Worm (Caenorhabditis elegans) whole organism, L2 larva: ENCODE data around the gene cho-1.

Experiments used
- R02D3.7 ChIP-seq: fragments of 150-350 bp; optimal IDR thresholded peaks from 2 replicates; lab custom pipeline; 2014; ENCODE audit warnings: missing biosample characterization, missing genetic modification characterization
- Y55F3AM.14 ChIP-seq: fragments of 200-800 bp; sonication (Bioruptor generic); optimal IDR thresholded peaks from 2 replicates; lab custom pipeline; 2018; ENCODE audit warnings: mild to moderate bottlenecking, missing genetic modification characterization, missing compliant biosample characterization
- ZK546.5 ChIP-seq: sonication (generic microtip); optimal IDR thresholded peaks from 2 replicates; lab custom pipeline; 2017; ENCODE audit warnings: missing biosample characterization, missing genetic modification characterization
- blmp-1 ChIP-seq: sonication (generic microtip); optimal IDR thresholded peaks from 2 replicates; lab custom pipeline; 2017; ENCODE audit warnings: missing genetic modification characterization, mild to moderate bottlenecking, missing compliant biosample characterization, antibody characterized with exemption, moderate library complexity; ENCODE audit not compliant: insufficient read depth
- ceh-82 ChIP-seq: fragments of 150-350 bp; optimal IDR thresholded peaks from 2 replicates; lab custom pipeline; 2014; ENCODE audit warnings: missing biosample characterization, missing genetic modification characterization
- crh-2 ChIP-seq: sonication (generic microtip); optimal IDR thresholded peaks from 2 replicates; lab custom pipeline; 2017; ENCODE audit warnings: missing biosample characterization, missing genetic modification characterization
- dmd-4 ChIP-seq: sonication (generic microtip); optimal IDR thresholded peaks from 2 replicates; lab custom pipeline; 2017; ENCODE audit warnings: missing biosample characterization, missing genetic modification characterization
- egl-27 ChIP-seq: sonication (generic microtip); optimal IDR thresholded peaks from 3 replicates; lab custom pipeline; 2017; ENCODE audit warnings: missing biosample characterization, missing genetic modification reagents, missing genetic modification characterization
- elt-1 ChIP-seq: fragments of 150-350 bp; optimal IDR thresholded peaks from 2 replicates; lab custom pipeline; 2014; ENCODE audit warnings: missing biosample characterization, missing genetic modification characterization
- elt-3 ChIP-seq: sonication (generic microtip); optimal IDR thresholded peaks from 2 replicates; lab custom pipeline; 2017; ENCODE audit warnings: missing biosample characterization, missing genetic modification characterization
- fos-1 ChIP-seq: fragments of 150-350 bp; optimal IDR thresholded peaks from 2 replicates; lab custom pipeline; 2014; ENCODE audit warnings: missing biosample characterization, missing genetic modification characterization
- gmeb-1 ChIP-seq: fragments of 150-350 bp; optimal IDR thresholded peaks from 2 replicates; lab custom pipeline; 2014; ENCODE audit warnings: missing biosample characterization, missing genetic modification characterization
- lin-13 ChIP-seq: fragments of 150-350 bp; optimal IDR thresholded peaks from 2 replicates; lab custom pipeline; 2014; ENCODE audit warnings: missing biosample characterization, missing genetic modification reagents, missing genetic modification characterization
- lin-39 ChIP-seq: fragments of 150-350 bp; optimal IDR thresholded peaks from 2 replicates; lab custom pipeline; 2014; ENCODE audit warnings: missing biosample characterization, missing genetic modification reagents, missing genetic modification characterization
- lsy-2 ChIP-seq, 2 experiments: fragments of 150-350 bp in 1 of 2; sonication (generic microtip) in 1 of 2; optimal IDR thresholded peaks; 2 replicates each; lab custom pipeline; 2014 to 2017; ENCODE audit warnings: missing biosample characterization in 2 of 2, missing genetic modification characterization in 2 of 2
- mab-5 ChIP-seq: fragments of 150-350 bp; optimal IDR thresholded peaks from 2 replicates; lab custom pipeline; 2014; ENCODE audit warnings: missing biosample characterization, missing genetic modification characterization
- mbf-1 ChIP-seq: sonication (generic microtip); optimal IDR thresholded peaks from 2 replicates; lab custom pipeline; 2017; ENCODE audit warnings: missing biosample characterization, missing genetic modification characterization
- mdl-1 ChIP-seq, 2 experiments: fragments of 150-350 bp in 1 of 2; sonication (generic microtip) in 1 of 2; optimal IDR thresholded peaks; 2 replicates each; lab custom pipeline; 2017; ENCODE audit warnings: missing biosample characterization in 2 of 2, missing genetic modification characterization in 2 of 2
- nhr-11 ChIP-seq: fragments of 150-350 bp; optimal IDR thresholded peaks from 2 replicates; lab custom pipeline; 2014; ENCODE audit warnings: missing biosample characterization, missing genetic modification characterization
- nhr-12 ChIP-seq: fragments of 150-350 bp; optimal IDR thresholded peaks from 2 replicates; lab custom pipeline; 2014; ENCODE audit warnings: missing biosample characterization, missing genetic modification characterization
- nhr-129 ChIP-seq: fragments of 150-350 bp; optimal IDR thresholded peaks from 2 replicates; lab custom pipeline; 2014; ENCODE audit warnings: missing biosample characterization, missing genetic modification characterization
- nhr-21 ChIP-seq: fragments of 150-350 bp; optimal IDR thresholded peaks from 2 replicates; lab custom pipeline; 2014; ENCODE audit warnings: missing biosample characterization, missing genetic modification characterization
- nhr-23 ChIP-seq: fragments of 150-350 bp; optimal IDR thresholded peaks from 2 replicates; lab custom pipeline; 2014; ENCODE audit warnings: missing biosample characterization, missing genetic modification reagents, missing genetic modification characterization
- nhr-237 ChIP-seq: fragments of 150-350 bp; optimal IDR thresholded peaks from 2 replicates; lab custom pipeline; 2014; ENCODE audit warnings: missing biosample characterization, missing genetic modification characterization
- nhr-25 ChIP-seq: fragments of 150-350 bp; sonication (generic microtip); optimal IDR thresholded peaks from 3 replicates; lab custom pipeline; 2014; ENCODE audit warnings: missing biosample characterization, missing genetic modification characterization
- nhr-77 ChIP-seq: fragments of 150-350 bp; optimal IDR thresholded peaks from 2 replicates; lab custom pipeline; 2014; ENCODE audit warnings: missing biosample characterization, missing genetic modification characterization
- peb-1 ChIP-seq: fragments of 150-350 bp; optimal IDR thresholded peaks from 2 replicates; lab custom pipeline; 2014; ENCODE audit warnings: missing biosample characterization, missing genetic modification characterization
- sem-4 ChIP-seq: fragments of 150-350 bp; optimal IDR thresholded peaks from 2 replicates; lab custom pipeline; 2014; ENCODE audit warnings: missing biosample characterization, missing genetic modification reagents, missing genetic modification characterization
- skn-1 ChIP-seq: sonication (generic microtip); optimal IDR thresholded peaks from 2 replicates; lab custom pipeline; 2017; ENCODE audit warnings: missing biosample characterization, missing genetic modification characterization
- sma-3 ChIP-seq: sonication (generic microtip); optimal IDR thresholded peaks from 2 replicates; lab custom pipeline; 2016; ENCODE audit warnings: missing genetic modification reagents, missing genetic modification characterization, missing compliant biosample characterization
- sma-9 ChIP-seq, 2 experiments: fragments of 150-350 bp in 1 of 2; sonication (generic microtip) in 1 of 2; optimal IDR thresholded peaks; 2 replicates each; lab custom pipeline; 2014 to 2016; ENCODE audit warnings: missing genetic modification characterization in 2 of 2, mild to moderate bottlenecking in 1 of 2, missing biosample characterization in 1 of 2, missing compliant biosample characterization in 1 of 2, missing genetic modification reagents in 1 of 2, moderate library complexity in 1 of 2
- snpc-4 ChIP-seq: fragments of 150-350 bp; optimal IDR thresholded peaks from 2 replicates; lab custom pipeline; 2014; ENCODE audit warnings: missing biosample characterization, missing genetic modification characterization
- unc-55 ChIP-seq: fragments of 150-350 bp; sonication (generic microtip); optimal IDR thresholded peaks from 3 replicates; lab custom pipeline; 2014; ENCODE audit warnings: missing biosample characterization, missing genetic modification reagents, missing genetic modification characterization
- unc-62 ChIP-seq: fragments of 150-350 bp; optimal IDR thresholded peaks from 2 replicates; lab custom pipeline; 2014; ENCODE audit warnings: missing biosample characterization, missing genetic modification reagents, missing genetic modification characterization
- zag-1 ChIP-seq: fragments of 150-350 bp; optimal IDR thresholded peaks from 2 replicates; lab custom pipeline; 2014; ENCODE audit warnings: missing biosample characterization, missing genetic modification characterization
- ztf-1 ChIP-seq: fragments of 200-800 bp; sonication (Bioruptor generic); conservative IDR thresholded peaks from 2 replicates; pipeline ENCODE4 v1.3.6; 2022; ENCODE audit warnings: missing genetic modification characterization, missing compliant biosample characterization
- ztf-11 ChIP-seq: sonication (generic microtip); optimal IDR thresholded peaks from 2 replicates; lab custom pipeline; 2017; ENCODE audit warnings: missing biosample characterization, missing genetic modification characterization

Gene cho-1

DNA sequence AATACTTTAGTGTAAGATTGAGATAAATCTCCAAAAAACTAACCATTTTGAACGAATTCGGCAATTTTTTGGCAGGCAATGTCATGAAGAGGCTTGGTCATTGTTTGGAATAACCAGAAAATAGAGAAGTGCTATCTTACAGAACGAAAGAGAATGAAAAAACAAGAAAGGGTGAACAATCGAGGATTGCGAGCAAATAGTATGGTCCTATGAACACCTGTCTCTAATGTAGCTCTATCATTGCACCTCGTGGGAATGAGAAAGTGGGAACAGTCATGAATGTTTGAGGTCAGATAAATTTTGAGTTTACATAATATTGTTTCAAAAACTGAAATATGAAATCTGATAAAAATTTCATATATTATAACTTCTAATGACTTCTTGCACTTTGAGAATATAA is 17.1 kb downstream of the cho-1 start, which contains the start of gene C48D1.1:
TSS of gene C48D1.1 (minus strand) at position 101 of the 400 bp plus-strand sequence.
- TF ChIP-seq elt-1 (tag; lab: Kevin White, UChicago) (no peak), mbf-1 (tag; lab: Kevin White, UChicago) (no peak), nhr-23 (tag; lab: Kevin White, UChicago) (no peak), sem-4 (tag; lab: Kevin White, UChicago) (no peak), nhr-237 (tag; lab: Kevin White, UChicago) (no peak), Y55F3AM.14 (no peak), ztf-1 (GFP tag; lab: Robert Waterston, UW) (no peak), skn-1 (tag; lab: Kevin White, UChicago) (no peak), mdl-1 (tag; optimal IDR thresholded peaks at IDR 0.05; lab: Kevin White, UChicago) (no peak), zag-1 (tag; lab: Kevin White, UChicago) (no peak), R02D3.7 (no peak), nhr-11 (no peak), dmd-4 (no peak), sma-3 (GFP tag; lab: Kevin White, UChicago) (no peak), ZK546.5 (tag; lab: Kevin White, UChicago) (no peak), lsy-2 (tag; optimal IDR thresholded peaks at IDR 0.05; lab: Kevin White, UChicago) (no peak)

DNA sequence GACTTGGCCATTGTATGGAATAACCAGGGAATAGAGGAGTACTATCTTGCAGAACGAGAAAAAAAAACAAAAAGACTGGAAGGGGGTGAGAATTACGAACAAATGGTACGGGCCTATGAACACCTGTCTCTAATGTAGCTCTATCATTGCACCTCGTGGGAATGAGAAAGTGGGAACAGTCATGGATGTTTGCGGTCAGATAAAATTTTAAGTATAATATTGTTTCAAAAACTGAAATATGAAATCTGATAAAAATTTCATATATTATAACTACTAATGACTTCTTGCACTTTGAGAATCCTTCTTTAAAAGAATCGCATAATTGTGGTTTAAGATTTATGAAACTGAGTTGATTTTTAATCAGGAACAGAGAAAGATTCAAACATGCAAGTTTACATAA is 21.1 kb downstream of the cho-1 start, which contains the start of gene F58D2.5:
TSS of gene F58D2.5 (minus strand) at position 101 of the 400 bp plus-strand sequence.
- TF ChIP-seq lin-39 (tag; lab: Kevin White, UChicago) (no peak), peb-1 (no peak), R02D3.7 (no peak), sma-3 (GFP tag; lab: Kevin White, UChicago) (no peak), nhr-25 (tag; lab: Kevin White, UChicago) (no peak), Y55F3AM.14 (no peak), dmd-4 (no peak), nhr-237 (tag; lab: Kevin White, UChicago) (no peak), snpc-4 (tag; lab: Kevin White, UChicago) (no peak), mab-5 (tag; lab: Kevin White, UChicago) (no peak), nhr-12 (tag; lab: Kevin White, UChicago) (no peak), elt-3 (tag; lab: Kevin White, UChicago) (no peak), sma-9 (GFP tag; optimal IDR thresholded peaks at IDR 0.05; lab: Kevin White, UChicago) (no peak), sma-9 (tag; optimal IDR thresholded peaks at IDR 0.05; lab: Kevin White, UChicago) (no peak), egl-27 (tag; lab: Kevin White, UChicago) (no peak), ztf-11 (no peak), unc-55 (GFP tag; lab: Kevin White, UChicago) (no peak), zag-1 (tag; lab: Kevin White, UChicago) (no peak), nhr-77 (tag; lab: Kevin White, UChicago) (no peak), elt-1 (tag; lab: Kevin White, UChicago) (no peak), crh-2 (tag; lab: Kevin White, UChicago) (no peak)

DNA sequence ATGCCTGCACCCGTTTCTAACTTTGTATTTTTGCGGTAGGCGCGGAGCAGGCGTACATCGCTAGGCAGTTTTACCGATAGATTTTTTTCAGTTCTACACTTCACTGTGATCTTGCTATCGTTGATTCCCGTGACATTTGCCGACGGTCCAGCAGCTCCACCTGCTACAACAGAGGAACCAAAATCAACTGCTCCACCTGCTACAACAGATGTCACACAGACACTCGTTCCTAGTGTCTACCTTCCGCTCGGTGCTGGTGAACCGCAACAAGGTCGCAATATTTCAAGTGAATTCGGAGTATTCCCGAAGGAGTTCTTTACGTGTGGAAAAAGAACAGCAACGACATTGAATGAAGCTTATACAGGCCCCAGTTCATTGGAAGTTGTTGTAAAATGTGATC is 24.3 kb downstream of the cho-1 start:
- TF ChIP-seq egl-27 (tag; lab: Kevin White, UChicago) (no peak), nhr-25 (tag; lab: Kevin White, UChicago) (no peak), nhr-129 (tag; lab: Kevin White, UChicago) (no peak)

DNA sequence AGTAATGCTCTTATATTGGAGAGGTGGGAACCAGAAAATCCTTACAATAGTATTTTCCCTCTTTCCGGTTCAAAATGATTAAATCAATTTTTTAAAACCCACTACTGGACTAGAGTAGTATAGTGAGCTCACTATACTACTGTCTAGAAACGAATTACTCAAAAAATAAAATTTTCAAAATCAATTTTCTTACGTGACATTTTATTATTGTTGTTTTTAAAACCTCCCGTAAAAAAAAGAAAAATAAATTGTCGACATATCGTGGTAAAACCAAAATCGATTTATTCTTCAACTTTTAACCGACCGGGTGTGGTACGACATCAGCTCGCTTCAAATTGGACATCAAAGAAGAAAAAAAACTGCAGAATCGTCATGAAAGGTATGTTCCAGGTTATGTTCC is 24.9 kb downstream of the cho-1 start, which contains the start of gene F58D2.2:
TSS of gene F58D2.2 (plus strand) at position 301 of the 400 bp plus-strand sequence.
- no peak for TF ChIP-seq fos-1 (tag; lab: Kevin White, UChicago)
- no peak for TF ChIP-seq nhr-25 (tag; lab: Kevin White, UChicago)
- no peak for TF ChIP-seq lsy-2 (tag; optimal IDR thresholded peaks at IDR 0.05; lab: Kevin White, UChicago)
- TF ChIP-seq, all 48 proteins: peak for 0

DNA sequence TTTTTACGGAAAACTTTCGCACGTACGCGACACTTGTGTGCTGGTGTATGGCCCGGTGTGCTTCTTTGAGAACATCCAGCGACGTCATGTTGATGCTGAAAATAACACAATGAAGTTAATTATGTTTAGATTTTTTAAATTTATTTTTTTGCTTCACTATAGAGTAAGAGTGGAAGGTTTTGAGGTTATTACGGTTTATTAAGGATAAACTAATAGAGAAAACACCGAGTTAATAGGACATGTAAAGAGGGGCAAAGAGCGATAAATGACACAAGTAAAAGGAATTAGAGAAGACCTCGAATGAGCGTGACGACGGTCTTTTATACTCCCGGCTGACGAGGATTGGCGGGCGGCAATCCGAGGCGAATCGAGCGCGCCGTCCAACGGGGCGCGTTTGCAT is 25.4 kb downstream of the cho-1 start, which contains the start of gene F58D2.4:
TSS of gene F58D2.4 (minus strand) at position 101 of the 400 bp plus-strand sequence.
- TF ChIP-seq nhr-21 (tag; lab: Kevin White, UChicago): no peak
- no peak for TF ChIP-seq ceh-82
- TF ChIP-seq unc-62 (GFP tag; lab: Kevin White, UChicago): no peak
- TF ChIP-seq blmp-1: no peak
- no peak for TF ChIP-seq lin-13 (GFP tag; lab: Kevin White, UChicago)
- TF ChIP-seq mab-5 (tag; lab: Kevin White, UChicago): no peak
- TF ChIP-seq gmeb-1 (tag; lab: Kevin White, UChicago): no peak
- no peak for TF ChIP-seq nhr-11
- TF ChIP-seq lin-39 (tag; lab: Kevin White, UChicago): no peak
- no peak for TF ChIP-seq nhr-237 (tag; lab: Kevin White, UChicago)
- TF ChIP-seq ZK546.5 (tag; lab: Kevin White, UChicago): no peak
